Worm (Caenorhabditis elegans) whole organism, L1 larva: ENCODE measurements around the gene clc-25.

Experiments
- efl-1 ChIP-seq, 4 experiments: fragments of 150-350 bp; optimal IDR thresholded peaks in 3 of 4; peaks in 1 of 4; 1 replicate in 1 of 4; 2 replicates in 3 of 4; lab custom pipeline; 2014; ENCODE audit warnings: missing biosample characterization in 2 of 4, missing genetic modification characterization in 2 of 4, missing genetic modification reagents in 2 of 4
- mep-1 ChIP-seq: fragments of 150-350 bp; optimal IDR thresholded peaks from 2 replicates; lab custom pipeline; 2014; ENCODE audit warnings: missing biosample characterization, missing genetic modification characterization

clc-25 gene

ce11 chrIII:978889-979288 lies 47.3 kb downstream of the clc-25 start:
- TF ChIP-seq mep-1 (tag; lab: Kevin White, UChicago) (no peak), efl-1 (optimal IDR thresholded peaks at IDR 0.05; lab: Kevin White, UChicago) (no peak), efl-1 (GFP tag; optimal IDR thresholded peaks at IDR 0.05 in 1 of 2; lab: Kevin White, UChicago) (peak in 1 of 2 experiments; percentile 23)
- TF ChIP-seq, all 84 proteins: peak for 1
